Fruit fly (Drosophila melanogaster): ENCODE measurements around the gene Sdic4.
"Not testable (repeated sequence)": the region's sequence is repeated elsewhere in the genome, so short reads cannot be mapped to it uniquely, and the experiment has no call there.

Gene Sdic4

DNA sequence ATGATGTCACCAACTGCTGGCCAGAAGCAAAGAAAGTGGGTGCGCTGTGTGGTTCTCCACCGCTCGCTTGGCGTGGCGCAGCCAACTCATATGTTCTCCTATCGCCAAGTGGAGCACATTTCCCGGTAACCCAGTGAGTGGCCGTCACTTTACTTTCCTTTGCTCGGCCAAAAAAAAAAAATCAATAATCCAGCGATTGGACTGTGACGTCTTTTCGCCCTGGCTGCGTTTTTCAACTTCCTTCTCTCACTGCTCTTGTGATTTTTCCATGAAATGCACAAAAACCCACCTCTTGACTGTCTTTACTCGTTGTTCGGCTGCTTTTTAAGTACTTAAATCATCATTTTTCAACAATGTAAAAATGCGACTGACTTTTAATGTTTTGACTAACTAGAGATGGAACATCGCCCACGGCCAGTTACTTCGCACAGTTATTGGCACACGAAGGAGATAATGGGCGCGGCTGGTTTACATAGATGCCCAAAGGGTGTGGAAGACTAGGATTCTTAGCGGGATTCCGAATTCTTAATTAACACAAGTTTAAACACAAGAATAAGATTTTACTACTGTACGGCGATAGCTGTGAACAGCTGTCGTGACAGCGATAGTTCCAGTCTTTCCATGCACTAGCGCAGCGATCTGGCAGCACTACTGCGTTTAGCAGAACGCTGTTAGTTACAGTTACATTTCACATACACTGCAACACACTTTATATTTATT is 11.1 kb upstream of the Sdic4 start, which contains the start of gene sw (continued):
- TF ChIP-seq vri (GFP tag; optimal IDR thresholded peaks at IDR 0.05) (no peak), CG7368 (GFP tag; optimal IDR thresholded peaks at IDR 0.05) (no peak), Ets96B (tag; optimal IDR thresholded peaks at IDR 0.05) (peak; percentile 23), CG10631 (GFP tag; optimal IDR thresholded peaks at IDR 0.05) (peak; percentile 46), CG15336 (GFP tag; IDR thresholded peaks at IDR 0.05) (no peak), cyc (GFP tag; optimal IDR thresholded peaks at IDR 0.05) (peak; percentile 56), CG9139 (GFP tag; optimal IDR thresholded peaks at IDR 0.05) (no peak), dsx (GFP tag; optimal IDR thresholded peaks at IDR 0.05; ENCODE audit: poor library complexity, severe bottlenecking) (peak; percentile 66), salr (GFP tag; optimal IDR thresholded peaks at IDR 0.05) (no peak), Hr38 (GFP tag; optimal IDR thresholded peaks at IDR 0.05) (no peak), CG34406 (GFP tag; optimal IDR thresholded peaks at IDR 0.05) (peak; percentile 39), spab (GFP tag; optimal IDR thresholded peaks at IDR 0.05) (no peak), Eip75B (GFP tag; optimal IDR thresholded peaks at IDR 0.05) (peak; percentile 32), OdsH (GFP tag; optimal IDR thresholded peaks at IDR 0.05) (peak; percentile 37), Hr39 (GFP tag; optimal IDR thresholded peaks at IDR 0.05) (peak; percentile 70), fd85E (GFP tag; optimal IDR thresholded peaks at IDR 0.05) (no peak), CG11294 (GFP tag; IDR thresholded peaks at IDR 0.05) (no peak), CG8319 (GFP tag; optimal IDR thresholded peaks at IDR 0.05) (no peak), CG6163 (GFP tag; IDR thresholded peaks at IDR 0.05) (no peak), CG16779 (tag; optimal IDR thresholded peaks at IDR 0.05) (no peak), achi (GFP tag; optimal IDR thresholded peaks at IDR 0.05) (peak; percentile 50), svp (GFP tag) (peak; percentile 81)

DNA sequence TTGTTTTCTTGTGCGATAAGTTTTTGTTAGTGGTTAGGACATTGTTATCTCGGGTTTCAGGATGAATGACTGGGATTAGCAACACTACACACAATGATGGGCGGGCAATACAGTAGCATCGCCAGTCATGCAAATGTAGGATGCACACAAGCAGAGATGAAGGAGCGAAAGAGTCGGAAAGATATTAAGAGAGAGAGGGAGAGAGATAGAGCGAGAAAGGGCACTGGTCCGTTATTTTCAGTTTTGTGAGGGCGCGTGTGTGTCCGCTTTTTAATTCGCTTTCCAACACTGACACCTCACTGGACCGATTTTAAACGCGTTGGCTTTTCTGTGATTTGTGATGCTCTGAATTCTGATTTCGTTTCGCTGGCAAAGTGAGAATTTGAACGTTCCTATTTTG is 6.8 kb upstream of the Sdic4 start:
- TF ChIP-seq CG8319 (GFP tag; optimal IDR thresholded peaks at IDR 0.05): no peak
- TF ChIP-seq pdm3 (GFP tag; optimal IDR thresholded peaks at IDR 0.05): no peak
- TF ChIP-seq CG3032 (tag; optimal IDR thresholded peaks at IDR 0.05): no peak
- no peak for TF ChIP-seq spab (GFP tag; optimal IDR thresholded peaks at IDR 0.05)
- no peak for TF ChIP-seq Hr39 (GFP tag; optimal IDR thresholded peaks at IDR 0.05)
- no peak for TF ChIP-seq OdsH (GFP tag; optimal IDR thresholded peaks at IDR 0.05)
- TF ChIP-seq CG6854 (GFP tag; optimal IDR thresholded peaks at IDR 0.05): no peak
- no peak for TF ChIP-seq CG8632 (GFP tag; optimal IDR thresholded peaks at IDR 0.05)
- no peak for TF ChIP-seq net (GFP tag; optimal IDR thresholded peaks at IDR 0.05)
- TF ChIP-seq Eip93F (GFP tag; optimal IDR thresholded peaks at IDR 0.05): no peak
- no peak for TF ChIP-seq CG9139 (GFP tag; optimal IDR thresholded peaks at IDR 0.05)

DNA sequence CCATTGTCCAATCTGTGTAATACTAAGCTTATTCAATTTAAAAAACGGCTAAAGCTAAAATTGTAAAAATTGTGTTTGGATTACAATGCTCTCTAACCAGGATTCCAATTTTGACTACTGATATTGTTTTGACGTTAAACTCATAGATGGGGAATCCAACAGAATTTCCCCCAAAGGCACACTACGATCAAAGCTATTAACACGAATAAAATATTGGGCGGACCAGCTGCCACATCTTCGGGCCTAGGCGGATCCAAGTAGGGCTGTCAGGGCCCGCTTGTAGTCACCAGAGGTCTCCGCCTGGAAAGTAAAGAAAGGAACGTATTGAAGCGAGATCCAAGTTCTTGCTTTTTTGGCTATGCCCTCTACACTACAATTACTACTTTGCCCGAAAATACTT is 7.7 kb downstream of the Sdic4 start, which contains the start of gene SdicC:
TSS of gene SdicC (minus strand) at position 101 of the 400 bp plus-strand sequence.
- TF ChIP-seq Eip75B (GFP tag; optimal IDR thresholded peaks at IDR 0.05); CG11294 (GFP tag; IDR thresholded peaks at IDR 0.05); svp (GFP tag): not testable (repeated sequence)

DNA sequence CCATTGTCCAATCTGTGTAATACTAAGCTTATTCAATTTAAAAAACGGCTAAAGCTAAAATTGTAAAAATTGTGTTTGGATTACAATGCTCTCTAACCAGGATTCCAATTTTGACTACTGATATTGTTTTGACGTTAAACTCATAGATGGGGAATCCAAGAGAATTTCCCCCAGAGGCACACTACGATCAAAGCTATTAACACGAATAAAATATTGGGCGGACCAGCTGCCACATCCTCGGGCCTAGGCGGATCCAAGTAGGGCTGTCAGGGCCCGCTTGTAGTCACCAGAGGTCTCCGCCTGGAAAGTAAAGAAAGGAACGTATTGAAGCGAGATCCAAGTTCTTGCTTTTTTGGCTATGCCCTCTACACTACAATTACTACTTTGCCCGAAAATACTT is 15.3 kb downstream of the Sdic4 start, which contains the start of gene SdicB:
TSS of gene SdicB (minus strand) at position 101 of the 400 bp plus-strand sequence.
- not testable (repeated sequence) for TF ChIP-seq Lpt, Smox, CG7368 (GFP tag; optimal IDR thresholded peaks at IDR 0.05)

DNA sequence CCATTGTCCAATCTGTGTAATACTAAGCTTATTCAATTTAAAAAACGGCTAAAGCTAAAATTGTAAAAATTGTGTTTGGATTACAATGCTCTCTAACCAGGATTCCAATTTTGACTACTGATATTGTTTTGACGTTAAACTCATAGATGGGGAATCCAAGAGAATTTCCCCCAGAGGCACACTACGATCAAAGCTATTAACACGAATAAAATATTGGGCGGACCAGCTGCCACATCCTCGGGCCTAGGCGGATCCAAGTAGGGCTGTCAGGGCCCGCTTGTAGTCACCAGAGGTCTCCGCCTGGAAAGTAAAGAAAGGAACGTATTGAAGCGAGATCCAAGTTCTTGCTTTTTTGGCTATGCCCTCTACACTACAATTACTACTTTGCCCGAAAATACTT is 23.0 kb downstream of the Sdic4 start, which contains the start of gene SdicA:
TSS of gene SdicA (minus strand) at position 101 of the 400 bp plus-strand sequence.
- not testable (repeated sequence) for TF ChIP-seq esn, Eip75B, Sox15 (GFP tag; optimal IDR thresholded peaks at IDR 0.05)
